Worm (Caenorhabditis elegans) whole organism, early embryonic: ENCODE measurements around the gene nceh-1.

Source experiments
- ama-1 ChIP-seq: fragments of 150-350 bp; optimal IDR thresholded peaks from 2 replicates; lab custom pipeline; 2014
- ceh-36 ChIP-seq: sonication (generic microtip); optimal IDR thresholded peaks from 2 replicates; lab custom pipeline; 2016; ENCODE audit warnings: missing genetic modification characterization, inconsistent platforms, missing compliant biosample characterization
- ets-7 ChIP-seq: sonication (generic microtip); optimal IDR thresholded peaks from 2 replicates; lab custom pipeline; 2016; ENCODE audit warnings: missing genotype, missing genetic modification characterization, missing compliant biosample characterization
- hnd-1 ChIP-seq: sonication (generic microtip); optimal IDR thresholded peaks from 2 replicates; lab custom pipeline; 2016; ENCODE audit warnings: missing genetic modification characterization, missing compliant biosample characterization
- scrt-1 ChIP-seq: fragments of 200-800 bp; sonication (Bioruptor generic); IDR thresholded peaks from 2 replicates; pipeline ENCODE4 v1.3.6; 2022; ENCODE audit warnings: missing genetic modification characterization, missing compliant biosample characterization
- tra-4 ChIP-seq: sonication (generic microtip); optimal IDR thresholded peaks from 2 replicates; lab custom pipeline; 2017; ENCODE audit warnings: missing genetic modification characterization, missing compliant biosample characterization

DNA sequence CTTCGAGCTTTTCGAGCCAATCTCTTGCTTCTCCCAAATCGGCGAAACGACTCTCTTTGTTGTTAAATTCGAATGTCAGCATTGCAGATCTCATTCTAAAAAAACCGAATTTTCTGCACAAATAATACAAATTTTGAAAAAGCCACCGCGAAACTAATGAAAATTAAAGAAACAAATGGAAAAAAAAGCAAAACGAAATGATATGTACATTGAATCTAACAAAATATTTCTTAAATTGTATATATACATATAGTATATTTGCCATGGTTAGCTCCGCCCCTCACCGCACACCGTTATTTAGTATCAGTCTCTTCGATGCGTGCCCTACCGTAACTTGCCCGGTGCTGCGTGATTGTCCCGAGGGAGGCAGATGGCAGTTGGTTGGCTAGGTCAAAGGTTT, 23.4 kb downstream of the nceh-1 start, which contains the start of gene srw-86:
- TF ChIP-seq ets-7 (tag; lab: Kevin White, UChicago): no peak
- no peak for TF ChIP-seq tra-4 (tag; lab: Kevin White, UChicago)
- TF ChIP-seq scrt-1 (GFP tag; lab: Robert Waterston, UW): no peak
- no peak for TF ChIP-seq ceh-36 (tag; lab: Kevin White, UChicago)
- TF ChIP-seq ama-1 (lab: Kevin White, UChicago): no peak
- no peak for TF ChIP-seq hnd-1 (tag; lab: Kevin White, UChicago)
